Fruit fly (Drosophila melanogaster) whole organism, embryonic: ENCODE data around the gene dia.
A peak's percentile ranks its signal among the peaks of the same experiment; 100 is the strongest.

Source experiments
- Atf3 ChIP-seq: fragments of 200-800 bp; sonication (Bioruptor generic); optimal IDR thresholded peaks from 3 replicates; lab custom pipeline; 2016; ENCODE audit warnings: missing biosample characterization, missing genetic modification characterization
- CG10274 ChIP-seq: fragments of 200-800 bp; sonication (Bioruptor generic); optimal IDR thresholded peaks from 3 replicates; lab custom pipeline; 2017; ENCODE audit warnings: missing biosample characterization, mild to moderate bottlenecking, missing genetic modification characterization
- CG10431 ChIP-seq: fragments of 200-800 bp; sonication (Bioruptor generic); optimal IDR thresholded peaks from 3 replicates; lab custom pipeline; 2018; ENCODE audit warnings: missing biosample characterization, mild to moderate bottlenecking, missing genetic modification characterization
- CG10654 ChIP-seq: fragments of 200-800 bp; sonication (Bioruptor generic); optimal IDR thresholded peaks from 2 replicates; lab custom pipeline; 2016; ENCODE audit warnings: missing biosample characterization, missing genetic modification characterization
- CG11093 ChIP-seq: fragments of 200-800 bp; sonication (Bioruptor generic); IDR thresholded peaks from 3 replicates; pipeline ENCODE4 v1.3.6; 2022; ENCODE audit warnings: missing biosample characterization, missing genetic modification characterization
- CG11504 ChIP-seq: fragments of 200-800 bp; sonication (Bioruptor generic); optimal IDR thresholded peaks from 3 replicates; lab custom pipeline; 2019; ENCODE audit warnings: missing biosample characterization, mild to moderate bottlenecking, missing genetic modification characterization, moderate library complexity
- CG11695 ChIP-seq: fragments of 200-800 bp; sonication (Bioruptor generic); IDR thresholded peaks from 3 replicates; pipeline ENCODE4 v1.3.6; 2022; ENCODE audit warnings: missing biosample characterization, missing genetic modification characterization
- CG11696 ChIP-seq: fragments of 200-800 bp; sonication (Bioruptor generic); IDR thresholded peaks from 2 replicates; pipeline ENCODE4 v1.3.6; 2022; ENCODE audit warnings: missing biosample characterization, missing genetic modification characterization
- CG13775 ChIP-seq: fragments of 200-800 bp; sonication (Bioruptor generic); optimal IDR thresholded peaks from 3 replicates; lab custom pipeline; 2017; ENCODE audit warnings: missing biosample characterization, mild to moderate bottlenecking, missing genetic modification characterization
- CG13894 ChIP-seq: fragments of 200-800 bp; sonication (Bioruptor generic); optimal IDR thresholded peaks from 3 replicates; lab custom pipeline; 2018; ENCODE audit warnings: missing biosample characterization, mild to moderate bottlenecking, missing genetic modification characterization, moderate library complexity
- CG1603 ChIP-seq: fragments of 200-800 bp; sonication (Bioruptor generic); optimal IDR thresholded peaks from 2 replicates; lab custom pipeline; 2019; ENCODE audit warnings: missing biosample characterization, mild to moderate bottlenecking, missing genetic modification characterization, moderate library complexity
- CG17328 ChIP-seq: fragments of 200-800 bp; sonication (Bioruptor generic); IDR thresholded peaks from 2 replicates; pipeline ENCODE4 v1.3.6; 2022; ENCODE audit warnings: missing biosample characterization, missing genetic modification characterization
- CG17359 ChIP-seq: fragments of 200-800 bp; sonication (Bioruptor generic); optimal IDR thresholded peaks from 3 replicates; lab custom pipeline; 2018; ENCODE audit warnings: missing biosample characterization, mild to moderate bottlenecking, missing genetic modification characterization, moderate library complexity
- CG2199 ChIP-seq: fragments of 200-800 bp; sonication (Bioruptor generic); IDR thresholded peaks from 3 replicates; pipeline ENCODE4 v1.3.6; 2022; ENCODE audit warnings: missing biosample characterization, missing genetic modification characterization
- CG31441 ChIP-seq: fragments of 200-800 bp; sonication (Bioruptor generic); IDR thresholded peaks from 2 replicates; pipeline ENCODE4 v1.3.6; 2022; ENCODE audit warnings: missing biosample characterization, missing genetic modification characterization
- CG4328 ChIP-seq: fragments of 200-800 bp; sonication (Bioruptor generic); optimal IDR thresholded peaks from 3 replicates; lab custom pipeline; 2017; ENCODE audit warnings: missing biosample characterization, missing genetic modification reagents, missing genetic modification characterization
- CG4404 ChIP-seq: fragments of 200-800 bp; sonication (Bioruptor generic); IDR thresholded peaks from 2 replicates; pipeline ENCODE4 v1.3.6; 2022; ENCODE audit warnings: missing biosample characterization, missing genetic modification characterization
- CG4424 ChIP-seq: fragments of 200-800 bp; sonication (Bioruptor generic); optimal IDR thresholded peaks from 3 replicates; lab custom pipeline; 2016; ENCODE audit warnings: missing biosample characterization, missing genetic modification characterization
- CG4617 ChIP-seq: fragments of 200-800 bp; sonication (Bioruptor generic); optimal IDR thresholded peaks from 3 replicates; lab custom pipeline; 2016; ENCODE audit warnings: missing biosample characterization, missing genetic modification characterization, borderline replicate concordance
- CG4854 ChIP-seq: fragments of 200-800 bp; sonication (Bioruptor generic); optimal IDR thresholded peaks from 2 replicates; lab custom pipeline; 2016; ENCODE audit warnings: missing biosample characterization, missing genetic modification characterization, inconsistent platforms
- CG6175 ChIP-seq: fragments of 200-800 bp; sonication (Bioruptor generic); IDR thresholded peaks from 3 replicates; pipeline ENCODE4 v1.3.6; 2022; ENCODE audit warnings: missing biosample characterization, missing genetic modification characterization
- CG7271 ChIP-seq: fragments of 200-800 bp; sonication (Bioruptor generic); optimal IDR thresholded peaks from 2 replicates; lab custom pipeline; 2018; ENCODE audit warnings: missing biosample characterization, mild to moderate bottlenecking, missing genetic modification characterization, moderate library complexity
- CG7357 ChIP-seq: fragments of 200-800 bp; sonication (Bioruptor generic); IDR thresholded peaks from 3 replicates; pipeline ENCODE4 v1.3.6; 2022; ENCODE audit warnings: missing biosample characterization, missing genetic modification characterization
- CG7839 ChIP-seq: fragments of 200-800 bp; sonication (Bioruptor generic); optimal IDR thresholded peaks from 3 replicates; lab custom pipeline; 2018; ENCODE audit warnings: missing biosample characterization, mild to moderate bottlenecking, missing genetic modification characterization, moderate library complexity
- CG7987 ChIP-seq: fragments of 200-800 bp; sonication (Bioruptor generic); optimal IDR thresholded peaks from 2 replicates; lab custom pipeline; 2018; ENCODE audit warnings: missing biosample characterization, mild to moderate bottlenecking, missing genetic modification characterization, moderate library complexity
- CG8478 ChIP-seq: fragments of >200 bp; optimal IDR thresholded peaks from 2 replicates; lab custom pipeline; 2018
- CG9727 ChIP-seq: fragments of 200-800 bp; sonication (Bioruptor generic); optimal IDR thresholded peaks from 3 replicates; lab custom pipeline; 2017; ENCODE audit warnings: missing biosample characterization, mild to moderate bottlenecking, missing genetic modification characterization
- Dek ChIP-seq: fragments of 200-800 bp; sonication (Bioruptor generic); optimal IDR thresholded peaks from 3 replicates; lab custom pipeline; 2019; ENCODE audit warnings: missing biosample characterization, mild to moderate bottlenecking, missing genetic modification characterization, moderate library complexity
- Dip2 ChIP-seq: fragments of 200-800 bp; sonication (Bioruptor generic); IDR thresholded peaks from 2 replicates; pipeline ENCODE4 v1.3.6; 2022; ENCODE audit warnings: missing biosample characterization, missing genetic modification characterization
- GATAe ChIP-seq: fragments of 200-800 bp; sonication (Bioruptor generic); conservative IDR thresholded peaks from 2 replicates; pipeline ENCODE4 v1.3.6; 2022; ENCODE audit warnings: missing biosample characterization, missing genetic modification characterization
- Mad ChIP-seq: fragments of 200-800 bp; sonication (Bioruptor generic); optimal IDR thresholded peaks from 2 replicates; lab custom pipeline; 2016; ENCODE audit warnings: missing biosample characterization, missing genetic modification characterization
- Mes4 ChIP-seq: fragments of 200-800 bp; sonication (Bioruptor generic); optimal IDR thresholded peaks from 2 replicates; lab custom pipeline; 2016; ENCODE audit warnings: missing biosample characterization, missing genetic modification characterization
- Nf-YC ChIP-seq: fragments of 200-800 bp; optimal IDR thresholded peaks from 3 replicates; lab custom pipeline; 2019; ENCODE audit warnings: missing biosample characterization, mild to moderate bottlenecking, missing genetic modification characterization, moderate library complexity
- PHDP ChIP-seq: fragments of 200-800 bp; sonication (Bioruptor generic); optimal IDR thresholded peaks from 3 replicates; lab custom pipeline; 2018; ENCODE audit warnings: missing biosample characterization, mild to moderate bottlenecking, missing genetic modification characterization, moderate library complexity
- Xbp1 ChIP-seq: fragments of 200-800 bp; sonication (Bioruptor generic); optimal IDR thresholded peaks from 3 replicates; lab custom pipeline; 2016; ENCODE audit warnings: missing biosample characterization, mild to moderate bottlenecking, missing genetic modification characterization
- chm ChIP-seq: fragments of 200-800 bp; sonication (Bioruptor generic); IDR thresholded peaks from 2 replicates; pipeline ENCODE4 v1.3.6; 2022; ENCODE audit warnings: missing biosample characterization, missing genetic modification characterization
- crp ChIP-seq, 2 experiments: fragments of 200-800 bp; sonication (Bioruptor generic); optimal IDR thresholded peaks; 2 replicates in 1 of 2; 3 replicates in 1 of 2; lab custom pipeline; 2017; ENCODE audit warnings: missing biosample characterization in 2 of 2, missing genetic modification characterization in 2 of 2, mild to moderate bottlenecking in 1 of 2, moderate library complexity in 1 of 2
- dmrt99B ChIP-seq: fragments of 200-800 bp; sonication (Bioruptor generic); optimal IDR thresholded peaks from 2 replicates; lab custom pipeline; 2018; ENCODE audit warnings: missing biosample characterization, mild to moderate bottlenecking, missing genetic modification characterization, moderate library complexity
- ftz-f1 ChIP-seq: fragments of 200-800 bp; sonication (Bioruptor generic); optimal IDR thresholded peaks from 2 replicates; lab custom pipeline; 2016; ENCODE audit warnings: missing biosample characterization, missing genetic modification characterization
- gce ChIP-seq: fragments of 200-800 bp; sonication (Bioruptor generic); IDR thresholded peaks from 3 replicates; pipeline ENCODE4 v1.3.6; 2022; ENCODE audit warnings: missing biosample characterization, missing genetic modification characterization
- gro ChIP-seq: fragments of 200-800 bp; sonication (Bioruptor generic); optimal IDR thresholded peaks from 2 replicates; lab custom pipeline; 2016; ENCODE audit warnings: missing biosample characterization, missing genetic modification characterization
- ham ChIP-seq: fragments of 200-800 bp; sonication (Bioruptor generic); IDR thresholded peaks from 2 replicates; pipeline ENCODE4 v1.3.6; 2022; ENCODE audit warnings: missing biosample characterization, missing genetic modification characterization
- inv ChIP-seq: fragments of 200-800 bp; sonication (Bioruptor generic); IDR thresholded peaks from 2 replicates; pipeline ENCODE4 v1.3.6; 2022; ENCODE audit warnings: missing biosample characterization, missing genetic modification characterization; ENCODE audit not compliant: partially characterized antibody
- oc ChIP-seq: fragments of 200-800 bp; sonication (Bioruptor generic); optimal IDR thresholded peaks from 2 replicates; lab custom pipeline; 2018; ENCODE audit warnings: missing biosample characterization, mild to moderate bottlenecking, missing genetic modification characterization, moderate library complexity
- prd ChIP-seq, 3 experiments: fragments of >200 bp in 2 of 3; fragments of 200-800 bp in 1 of 3; sonication (Bioruptor generic) in 1 of 3; optimal IDR thresholded peaks in 2 of 3; IDR thresholded peaks in 1 of 3; 2 replicates in 2 of 3; 3 replicates in 1 of 3; pipeline versions ENCODE4 v1.3.6 to Lab custom; 2017 to 2022; ENCODE audit warnings: missing biosample characterization in 1 of 3, missing genetic modification characterization in 1 of 3
- sisA ChIP-seq: fragments of 200-800 bp; sonication (Bioruptor generic); IDR thresholded peaks from 2 replicates; pipeline ENCODE4 v1.3.6; 2022; ENCODE audit warnings: missing biosample characterization, missing genetic modification characterization
- sqz ChIP-seq: fragments of 200-800 bp; sonication (Bioruptor generic); optimal IDR thresholded peaks from 3 replicates; lab custom pipeline; 2018; ENCODE audit warnings: missing biosample characterization, mild to moderate bottlenecking, missing genetic modification characterization
- ttk ChIP-seq: fragments of 200-800 bp; sonication (Bioruptor generic); IDR thresholded peaks from 2 replicates; pipeline ENCODE4 v2.1.2; 2022; ENCODE audit warnings: missing biosample characterization, missing genetic modification characterization
- twi ChIP-seq: fragments of 200-800 bp; optimal IDR thresholded peaks from 2 replicates; lab custom pipeline; 2019; ENCODE audit warnings: missing biosample characterization, mild to moderate bottlenecking, missing genetic modification characterization, moderate library complexity
- vfl ChIP-seq: fragments of 200-800 bp; sonication (Bioruptor generic); optimal IDR thresholded peaks from 2 replicates; lab custom pipeline; 2016; ENCODE audit warnings: missing biosample characterization, missing genetic modification characterization

The dia gene

dm6 chr2L:20761951-20762538 is 4.1 kb downstream of the dia start (continued):
- TF ChIP-seq dmrt99B (tag; lab: Kevin White, UChicago) (peak; percentile 70), CG11696 (GFP tag; lab: Robert Waterston, UW) (peak; percentile 26; the same call in 1 of the 2 replicates), CG4328 (GFP tag; lab: Kevin White, UChicago) (no peak), Mes4 (GFP tag; lab: Kevin White, UChicago) (no peak), oc (tag; lab: Kevin White, UChicago) (no peak), CG4854 (GFP tag; lab: Kevin White, UChicago) (peak; percentile 3), CG31441 (GFP tag; lab: Robert Waterston, UW) (no peak; the same call in 1 of the 2 replicates), Dip2 (no peak), CG4424 (peak; percentile 44), CG7271 (tag; lab: Kevin White, UChicago) (peak; percentile 50), Dek (tag; lab: Kevin White, UChicago) (peak; percentile 37), inv (no peak), PHDP (tag; lab: Kevin White, UChicago) (peak; percentile 46), vfl (GFP tag; lab: Kevin White, UChicago) (no peak), CG4404 (GFP tag; lab: Robert Waterston, UW) (no peak), CG2199 (GFP tag; lab: Robert Waterston, UW) (no peak), CG17359 (tag; lab: Kevin White, UChicago) (peak; percentile 59), twi (no peak), ttk (no peak), CG7839 (tag; lab: Kevin White, UChicago) (peak; percentile 64), CG11093 (GFP tag; lab: Robert Waterston, UW) (no peak), CG13894 (no peak), gce (GFP tag; lab: Robert Waterston, UW) (no peak), CG13775 (GFP tag; lab: Kevin White, UChicago) (peak; percentile 37), CG10274 (no peak), CG17328 (GFP tag; lab: Robert Waterston, UW) (peak; percentile 45; the same call in 1 of the 2 replicates), CG7357 (GFP tag; lab: Robert Waterston, UW) (no peak), prd (optimal IDR thresholded peaks at IDR 0.05; lab: Kevin White, UChicago) (no peak), prd (GFP tag; IDR thresholded peaks at IDR 0.05; lab: Robert Waterston, UW) (peak; percentile 56; the same call in 1 of the 3 replicates), chm (GFP tag; lab: Robert Waterston, UW) (no peak), GATAe (GFP tag; lab: Robert Waterston, UW) (no peak), CG8478 (lab: Kevin White, UChicago) (no peak), CG4617 (GFP tag; lab: Kevin White, UChicago) (no peak), CG1603 (peak; percentile 8), CG7987 (no peak), ftz-f1 (GFP tag; lab: Kevin White, UChicago) (no peak), CG9727 (GFP tag; lab: Kevin White, UChicago) (peak; percentile 64), Atf3 (GFP tag; lab: Kevin White, UChicago) (no peak), crp (GFP tag; optimal IDR thresholded peaks at IDR 0.05; lab: Kevin White, UChicago) (no peak), Mad (no peak), CG10431 (GFP tag; lab: Kevin White, UChicago) (no peak), Nf-YC (tag; lab: Kevin White, UChicago) (no peak), sqz (no peak), CG10654 (GFP tag; lab: Kevin White, UChicago) (no peak), CG11504 (tag; lab: Kevin White, UChicago) (no peak), CG6175 (GFP tag; lab: Robert Waterston, UW) (no peak), ham (GFP tag; lab: Robert Waterston, UW) (no peak), sisA (GFP tag; lab: Robert Waterston, UW) (0 out of 2 replicates have a peak, but pooled peaks have one; percentile 28), Xbp1 (GFP tag; lab: Kevin White, UChicago) (peak; percentile 40), gro (GFP tag; lab: Kevin White, UChicago) (no peak), CG11695 (GFP tag; lab: Robert Waterston, UW) (peak; percentile 50; the same call in 2 of the 3 replicates)
